Fruit fly (Drosophila melanogaster) whole organism, prepupa: ENCODE results near the gene elB.

Experiments
- CG10669 ChIP-seq: fragments of 200-800 bp; sonication (Bioruptor generic); optimal IDR thresholded peaks from 3 replicates; lab custom pipeline; 2018; ENCODE audit warnings: missing biosample characterization, mild to moderate bottlenecking, missing genetic modification characterization, moderate library complexity
- CG11294 ChIP-seq: fragments of 200-800 bp; sonication (Bioruptor generic); IDR thresholded peaks from 2 replicates; pipeline ENCODE4 v1.3.6; 2022; ENCODE audit warnings: missing biosample characterization, missing genetic modification characterization
- CG11902 ChIP-seq: fragments of 200-800 bp; sonication (Bioruptor generic); optimal IDR thresholded peaks from 3 replicates; lab custom pipeline; 2016; ENCODE audit warnings: missing biosample characterization, missing genetic modification characterization
- CG1621 ChIP-seq: fragments of 200-800 bp; sonication (Bioruptor generic); optimal IDR thresholded peaks from 3 replicates; lab custom pipeline; 2018; ENCODE audit warnings: missing biosample characterization, mild to moderate bottlenecking, missing genetic modification characterization
- CG3032 ChIP-seq: fragments of 200-800 bp; optimal IDR thresholded peaks from 2 replicates; lab custom pipeline; 2019; ENCODE audit warnings: missing biosample characterization, mild to moderate bottlenecking, missing genetic modification characterization, moderate library complexity
- CG31627 ChIP-seq: fragments of 200-800 bp; sonication (Bioruptor generic); optimal IDR thresholded peaks from 3 replicates; lab custom pipeline; 2016; ENCODE audit warnings: missing biosample characterization, missing genetic modification characterization
- CG32006 ChIP-seq: fragments of 200-800 bp; sonication (Bioruptor generic); optimal IDR thresholded peaks from 3 replicates; lab custom pipeline; 2017; ENCODE audit warnings: missing biosample characterization, mild to moderate bottlenecking, missing genetic modification characterization
- CG34406 ChIP-seq: fragments of 200-800 bp; sonication (Bioruptor generic); optimal IDR thresholded peaks from 3 replicates; lab custom pipeline; 2016; ENCODE audit warnings: missing biosample characterization, missing genetic modification characterization
- CG3919 ChIP-seq: fragments of 200-800 bp; sonication (Bioruptor generic); optimal IDR thresholded peaks from 3 replicates; lab custom pipeline; 2016; ENCODE audit warnings: missing biosample characterization, missing genetic modification characterization
- CG4318 ChIP-seq: fragments of 200-800 bp; sonication (Bioruptor generic); optimal IDR thresholded peaks from 3 replicates; lab custom pipeline; 2017; ENCODE audit warnings: missing biosample characterization, mild to moderate bottlenecking, missing genetic modification characterization
- CG6163 ChIP-seq: fragments of 200-800 bp; sonication (Bioruptor generic); IDR thresholded peaks from 3 replicates; pipeline ENCODE4 v1.3.6; 2022; ENCODE audit warnings: missing biosample characterization, missing genetic modification characterization
- CG6276 ChIP-seq: fragments of 200-800 bp; sonication (Bioruptor generic); optimal IDR thresholded peaks from 2 replicates; lab custom pipeline; 2017; ENCODE audit warnings: missing biosample characterization, mild to moderate bottlenecking, missing genetic modification characterization
- CG6808 ChIP-seq: fragments of 200-800 bp; sonication (Bioruptor generic); optimal IDR thresholded peaks from 3 replicates; lab custom pipeline; 2017; ENCODE audit warnings: missing biosample characterization, missing genetic modification characterization, mild to moderate bottlenecking, moderate library complexity, missing genetic modification reagents
- CG7368 ChIP-seq: fragments of 200-800 bp; sonication (Bioruptor generic); optimal IDR thresholded peaks from 3 replicates; lab custom pipeline; 2016; ENCODE audit warnings: missing biosample characterization, missing genetic modification characterization
- CG8119 ChIP-seq: fragments of 200-800 bp; sonication (Bioruptor generic); IDR thresholded peaks from 3 replicates; pipeline ENCODE4 v1.3.6; 2022; ENCODE audit warnings: missing biosample characterization, missing genetic modification characterization
- CG8319 ChIP-seq: fragments of 200-800 bp; sonication (Bioruptor generic); optimal IDR thresholded peaks from 3 replicates; lab custom pipeline; 2016; ENCODE audit warnings: missing biosample characterization, missing genetic modification characterization
- CG8632 ChIP-seq: fragments of 200-800 bp; sonication (Bioruptor generic); optimal IDR thresholded peaks from 3 replicates; lab custom pipeline; 2016; ENCODE audit warnings: missing biosample characterization, missing genetic modification characterization
- CG9139 ChIP-seq: fragments of 200-800 bp; sonication (Bioruptor generic); optimal IDR thresholded peaks from 3 replicates; lab custom pipeline; 2017; ENCODE audit warnings: missing biosample characterization, mild to moderate bottlenecking, missing genetic modification characterization
- Eip75B ChIP-seq: fragments of 200-800 bp; sonication (Bioruptor generic); optimal IDR thresholded peaks from 3 replicates; lab custom pipeline; 2016; ENCODE audit warnings: missing biosample characterization, missing genetic modification characterization
- Ets96B ChIP-seq: fragments of 200-800 bp; optimal IDR thresholded peaks from 2 replicates; lab custom pipeline; 2019; ENCODE audit warnings: missing biosample characterization, mild to moderate bottlenecking, missing genetic modification characterization, moderate library complexity
- Gug ChIP-seq: fragments of 200-800 bp; sonication (Bioruptor generic); IDR thresholded peaks from 2 replicates; pipeline ENCODE4 v1.3.6; 2022; ENCODE audit warnings: missing biosample characterization, missing genetic modification characterization
- Hr4 ChIP-seq: fragments of 200-800 bp; sonication (Bioruptor generic); optimal IDR thresholded peaks from 3 replicates; lab custom pipeline; 2016; ENCODE audit warnings: missing biosample characterization, missing genetic modification characterization
- Smox ChIP-seq: fragments of 200-800 bp; sonication (Bioruptor generic); optimal IDR thresholded peaks from 3 replicates; lab custom pipeline; 2016; ENCODE audit warnings: missing biosample characterization, missing genetic modification characterization
- Sox15 ChIP-seq: fragments of 200-800 bp; sonication (Bioruptor generic); optimal IDR thresholded peaks from 3 replicates; lab custom pipeline; 2016; ENCODE audit warnings: missing biosample characterization, missing genetic modification characterization
- achi ChIP-seq: fragments of 200-800 bp; sonication (Bioruptor generic); optimal IDR thresholded peaks from 3 replicates; lab custom pipeline; 2016; ENCODE audit warnings: missing biosample characterization, missing genetic modification characterization
- dsx ChIP-seq: fragments of 200-800 bp; optimal IDR thresholded peaks from 3 replicates; lab custom pipeline; 2019; ENCODE audit warnings: missing biosample characterization, mild to moderate bottlenecking, missing genetic modification characterization, moderate library complexity; ENCODE audit not compliant: poor library complexity, severe bottlenecking
- eg ChIP-seq: fragments of 200-800 bp; sonication (Bioruptor generic); IDR thresholded peaks from 3 replicates; pipeline ENCODE4 v1.3.6; 2022; ENCODE audit warnings: missing biosample characterization, missing genetic modification characterization
- esn ChIP-seq: fragments of 200-800 bp; sonication (Bioruptor generic); optimal IDR thresholded peaks from 2 replicates; lab custom pipeline; 2016; ENCODE audit warnings: missing biosample characterization, mild to moderate bottlenecking, missing genetic modification characterization, moderate library complexity
- fd59A ChIP-seq: fragments of 200-800 bp; sonication (Bioruptor generic); optimal IDR thresholded peaks from 2 replicates; lab custom pipeline; 2017; ENCODE audit warnings: missing biosample characterization, mild to moderate bottlenecking, missing genetic modification characterization, missing genetic modification reagents
- fkh ChIP-seq: fragments of 200-800 bp; sonication (Bioruptor generic); optimal IDR thresholded peaks from 3 replicates; lab custom pipeline; 2017; ENCODE audit warnings: missing biosample characterization, mild to moderate bottlenecking, missing genetic modification characterization, moderate library complexity
- lz ChIP-seq: fragments of 200-800 bp; sonication (Bioruptor generic); optimal IDR thresholded peaks from 3 replicates; lab custom pipeline; 2016; ENCODE audit warnings: missing biosample characterization, missing genetic modification characterization
- net ChIP-seq: fragments of 200-800 bp; sonication (Bioruptor generic); optimal IDR thresholded peaks from 3 replicates; lab custom pipeline; 2016; ENCODE audit warnings: missing biosample characterization, missing genetic modification characterization
- pdm3 ChIP-seq: fragments of 200-800 bp; sonication (Bioruptor generic); optimal IDR thresholded peaks from 3 replicates; lab custom pipeline; 2016; ENCODE audit warnings: missing biosample characterization, missing genetic modification characterization
- salr ChIP-seq, 2 experiments: fragments of 200-800 bp; sonication (Bioruptor generic); optimal IDR thresholded peaks; 3 replicates each; lab custom pipeline; 2016 to 2018; ENCODE audit warnings: missing biosample characterization in 2 of 2, missing genetic modification characterization in 2 of 2, mild to moderate bottlenecking in 1 of 2
- ss ChIP-seq, 2 experiments: fragments of 200-800 bp; sonication (Bioruptor generic); optimal IDR thresholded peaks; 2 replicates in 1 of 2; 3 replicates in 1 of 2; lab custom pipeline; 2017 to 2018; ENCODE audit warnings: mild to moderate bottlenecking in 2 of 2, missing biosample characterization in 2 of 2, missing genetic modification characterization in 2 of 2, moderate library complexity in 1 of 2
- svp ChIP-seq: fragments of 200-800 bp; sonication (Bioruptor generic); peaks from one replicate; lab custom pipeline; 2016; ENCODE audit warnings: missing biosample characterization, missing genetic modification characterization
- topi ChIP-seq: fragments of 200-800 bp; sonication (Bioruptor generic); optimal IDR thresholded peaks from 3 replicates; lab custom pipeline; 2016; ENCODE audit warnings: missing biosample characterization, missing genetic modification characterization
- vri ChIP-seq: fragments of 200-800 bp; sonication (Bioruptor generic); optimal IDR thresholded peaks from 3 replicates; lab custom pipeline; 2016; ENCODE audit warnings: missing biosample characterization, mild to moderate bottlenecking, missing genetic modification characterization

elB gene

dm6 chr2L:14413408-14413807 lies 4.1 kb upstream of the elB start (continued):
- TF ChIP-seq pdm3 (GFP tag; lab: Kevin White, UChicago), result no peak
- peak; percentile 42 for TF ChIP-seq dsx
- no peak for TF ChIP-seq Gug (GFP tag; lab: Robert Waterston, UW)
- TF ChIP-seq svp, result no peak
- no peak for TF ChIP-seq CG9139 (GFP tag; lab: Kevin White, UChicago)
- TF ChIP-seq vri (GFP tag; lab: Kevin White, UChicago), result no peak
- no peak for TF ChIP-seq CG1621 (tag; lab: Kevin White, UChicago)

DNA sequence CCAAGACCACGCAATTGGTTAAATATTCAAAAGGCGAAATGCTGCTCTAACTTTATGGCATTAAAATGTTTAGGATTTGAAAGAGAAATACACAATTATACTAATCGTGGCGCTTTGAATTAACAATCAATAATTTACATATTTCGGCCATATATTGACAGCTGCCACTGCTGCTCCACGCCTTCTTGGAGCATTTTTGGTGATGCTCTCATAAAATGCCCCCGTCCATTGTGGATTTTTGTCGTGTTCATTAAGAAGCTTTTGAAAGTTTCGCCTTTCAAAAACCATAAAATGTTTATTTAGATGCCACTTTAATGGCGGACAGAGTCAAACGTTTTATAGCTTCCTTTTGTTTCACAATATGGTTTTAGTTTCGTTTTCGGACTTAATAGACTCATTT lies 1.8 kb upstream of the elB start:
- TF ChIP-seq fkh (GFP tag; lab: Kevin White, UChicago), result no peak
- no peak for TF ChIP-seq CG34406 (GFP tag; lab: Kevin White, UChicago)
- TF ChIP-seq salr (GFP tag; optimal IDR thresholded peaks at IDR 0.05; lab: Kevin White, UChicago), result no peak
- TF ChIP-seq topi, result no peak
- no peak for TF ChIP-seq net
- TF ChIP-seq CG4318, result no peak
- no peak for TF ChIP-seq CG8632 (GFP tag; lab: Kevin White, UChicago)
- TF ChIP-seq CG6276 (GFP tag; lab: Kevin White, UChicago), result no peak
- TF ChIP-seq CG32006, result no peak
- TF ChIP-seq CG7368 (GFP tag; lab: Kevin White, UChicago), result no peak
- no peak for TF ChIP-seq esn (GFP tag; lab: Kevin White, UChicago)
- no peak for TF ChIP-seq CG1621 (tag; lab: Kevin White, UChicago)
- TF ChIP-seq Sox15 (GFP tag; lab: Kevin White, UChicago), result no peak
- TF ChIP-seq CG6808, result no peak
- TF ChIP-seq fd59A (GFP tag; lab: Kevin White, UChicago), result no peak
- no peak for TF ChIP-seq Eip75B (GFP tag; lab: Kevin White, UChicago)
- TF ChIP-seq CG11294 (GFP tag; lab: Robert Waterston, UW), result no peak
- TF ChIP-seq Hr4, result no peak
- no peak for TF ChIP-seq Gug (GFP tag; lab: Robert Waterston, UW)
- no peak for TF ChIP-seq eg (GFP tag; lab: Robert Waterston, UW)

DNA sequence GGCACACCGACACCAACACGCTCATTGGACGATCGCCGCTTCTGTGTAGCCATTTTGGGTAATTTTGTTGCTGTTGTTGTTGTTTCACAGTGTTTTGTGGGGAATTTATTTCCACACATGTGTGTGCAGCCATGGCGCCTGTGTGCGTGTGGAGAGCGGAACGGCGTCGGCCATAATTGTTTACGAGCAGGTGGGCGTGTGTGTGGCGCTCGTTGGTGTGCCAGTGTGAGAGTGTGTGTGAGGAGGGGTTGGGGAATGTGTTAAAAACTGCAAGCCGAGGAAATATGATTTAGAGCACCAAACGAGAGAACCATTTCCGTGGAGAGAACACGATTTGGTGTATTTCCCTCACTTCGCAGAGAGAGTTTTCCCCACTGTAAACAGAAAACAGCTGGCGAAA lies 982 bp upstream of the elB start:
- peak; percentile 10 for TF ChIP-seq CG9139 (GFP tag; lab: Kevin White, UChicago)
- no peak for TF ChIP-seq svp
- TF ChIP-seq CG3032 (tag; lab: Kevin White, UChicago), result no peak
- TF ChIP-seq CG34406 (GFP tag; lab: Kevin White, UChicago), result no peak
- TF ChIP-seq ss (GFP tag; optimal IDR thresholded peaks at IDR 0.05; lab: Kevin White, UChicago), result peak; percentile 18 to 48
- TF ChIP-seq CG8119, result peak; percentile 24; the same call in 1 of the 3 replicates
- no peak for TF ChIP-seq CG10669 (GFP tag; lab: Kevin White, UChicago)
- TF ChIP-seq dsx, result no peak
- TF ChIP-seq CG11294 (GFP tag; lab: Robert Waterston, UW), result no peak
- TF ChIP-seq CG3919, result no peak
- TF ChIP-seq CG6163 (GFP tag; lab: Robert Waterston, UW), result peak; percentile 60; the same call in 1 of the 3 replicates
- no peak for TF ChIP-seq CG8319 (GFP tag; lab: Kevin White, UChicago)
- no peak for TF ChIP-seq CG31627 (GFP tag; lab: Kevin White, UChicago)
- TF ChIP-seq esn (GFP tag; lab: Kevin White, UChicago), result no peak
- TF ChIP-seq fkh (GFP tag; lab: Kevin White, UChicago), result peak; percentile 61
- TF ChIP-seq Gug (GFP tag; lab: Robert Waterston, UW), result no peak; the same call in 1 of the 2 replicates
- TF ChIP-seq achi (GFP tag; lab: Kevin White, UChicago), result no peak
- no peak for TF ChIP-seq CG1621 (tag; lab: Kevin White, UChicago)
- peak; percentile 9 for TF ChIP-seq CG6808
- TF ChIP-seq Ets96B, result no peak
- TF ChIP-seq net, result no peak
- TF ChIP-seq salr (GFP tag; optimal IDR thresholded peaks at IDR 0.05; lab: Kevin White, UChicago), result no peak
- TF ChIP-seq lz (GFP tag; lab: Kevin White, UChicago), result no peak
- no peak for TF ChIP-seq CG11902 (GFP tag; lab: Kevin White, UChicago)
- TF ChIP-seq Smox (GFP tag; lab: Kevin White, UChicago), result no peak
